Worm (Caenorhabditis elegans) whole organism, L4/young adult: Measurements from ENCODE around the gene cld-1.

Experiments used
- W03F9.2 ChIP-seq: fragments of 150-350 bp; optimal IDR thresholded peaks from 2 replicates; lab custom pipeline; 2014; ENCODE audit warnings: missing biosample characterization, missing genetic modification characterization
- dao-5 ChIP-seq: sonication (generic microtip); optimal IDR thresholded peaks from 2 replicates; lab custom pipeline; 2016; ENCODE audit warnings: missing genotype, missing genetic modification characterization, moderate library complexity, missing compliant biosample characterization
- him-1 ChIP-seq: sonication (generic microtip); optimal IDR thresholded peaks from 2 replicates; lab custom pipeline; 2016; ENCODE audit warnings: missing genotype, missing genetic modification reagents, missing genetic modification characterization, missing compliant biosample characterization

Gene cld-1

ce11 chrIV:12948470-12948869 is 12.4 kb upstream of the cld-1 start, which contains the start of gene F55G11.10:
Gene F55G11.10, plus strand, starts transcription at chrIV:12948770.
- TF ChIP-seq him-1 (tag; lab: Kevin White, UChicago) (no peak), W03F9.2 (no peak), dao-5 (tag; lab: Kevin White, UChicago) (no peak)

DNA sequence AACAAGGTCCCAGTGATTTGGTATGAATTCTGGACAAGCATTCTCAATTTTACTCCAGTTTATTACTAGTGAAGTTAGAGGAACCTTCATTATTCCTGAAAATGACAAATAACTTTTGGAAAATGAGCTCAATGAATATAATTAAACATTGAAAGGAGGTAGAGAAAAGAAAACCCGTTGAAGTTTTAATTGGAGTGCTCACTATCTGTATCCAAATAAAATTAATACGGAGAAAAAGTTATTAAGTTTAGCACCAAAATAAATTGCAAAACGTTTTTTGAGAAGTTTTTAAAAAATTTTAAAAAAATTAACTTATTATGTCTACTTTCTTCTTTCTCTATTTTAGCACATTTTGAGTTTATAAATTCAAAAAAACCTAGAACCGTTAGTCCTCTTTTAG is 10.4 kb upstream of the cld-1 start, which contains the start of gene F55G11.1:
Gene F55G11.1, minus strand, starts transcription at position 101 of the 400 bp plus-strand sequence.
- TF ChIP-seq him-1 (tag; lab: Kevin White, UChicago) (no peak), W03F9.2 (no peak), dao-5 (tag; lab: Kevin White, UChicago) (no peak)

DNA sequence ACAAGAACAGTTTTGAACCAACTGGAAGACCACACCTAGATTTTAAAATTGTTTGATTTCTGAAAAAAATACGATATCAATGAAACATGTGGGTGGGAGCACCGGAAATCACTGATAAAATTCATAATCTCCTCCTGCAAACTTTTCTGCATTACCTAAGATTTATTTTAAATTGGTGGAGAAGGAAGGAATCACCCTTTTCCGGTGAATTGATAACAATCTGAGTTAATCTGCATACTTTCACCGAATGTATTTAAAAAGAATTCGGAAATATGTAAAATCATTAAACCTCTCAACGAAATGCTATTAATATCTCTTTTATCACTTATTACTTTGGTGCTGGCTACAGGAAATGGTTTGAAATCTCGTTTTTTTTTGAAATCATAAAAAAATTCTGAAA is 6.6 kb upstream of the cld-1 start, which contains the start of gene dct-19:
Gene dct-19, plus strand, starts transcription at position 301 of the 400 bp plus-strand sequence.
- TF ChIP-seq him-1 (tag; lab: Kevin White, UChicago) (no peak), W03F9.2 (no peak), dao-5 (tag; lab: Kevin White, UChicago) (no peak)

DNA sequence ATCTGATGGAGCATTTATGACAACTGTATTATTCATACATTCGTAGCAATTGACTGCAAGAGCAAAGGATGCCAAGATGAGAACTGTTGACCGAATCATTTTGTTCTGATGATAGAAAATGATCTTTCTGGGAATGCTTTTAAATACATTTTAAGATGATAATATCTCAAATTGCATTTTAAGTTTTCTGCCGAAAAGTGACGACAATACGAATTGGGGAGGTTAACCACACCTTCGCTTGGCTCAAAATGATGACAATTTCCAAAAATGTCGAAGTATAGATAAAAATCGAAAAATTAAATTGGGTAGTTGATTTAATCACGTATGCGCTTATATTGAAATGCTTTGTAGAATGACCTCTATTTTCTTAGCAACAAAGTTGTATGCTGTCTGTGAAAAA is 5.2 kb upstream of the cld-1 start, which contains the start of gene dod-24:
Gene dod-24, minus strand, starts transcription at position 101 of the 400 bp plus-strand sequence.
- no peak for TF ChIP-seq dao-5 (tag; lab: Kevin White, UChicago)
- no peak for TF ChIP-seq him-1 (tag; lab: Kevin White, UChicago)
- no peak for TF ChIP-seq W03F9.2

DNA sequence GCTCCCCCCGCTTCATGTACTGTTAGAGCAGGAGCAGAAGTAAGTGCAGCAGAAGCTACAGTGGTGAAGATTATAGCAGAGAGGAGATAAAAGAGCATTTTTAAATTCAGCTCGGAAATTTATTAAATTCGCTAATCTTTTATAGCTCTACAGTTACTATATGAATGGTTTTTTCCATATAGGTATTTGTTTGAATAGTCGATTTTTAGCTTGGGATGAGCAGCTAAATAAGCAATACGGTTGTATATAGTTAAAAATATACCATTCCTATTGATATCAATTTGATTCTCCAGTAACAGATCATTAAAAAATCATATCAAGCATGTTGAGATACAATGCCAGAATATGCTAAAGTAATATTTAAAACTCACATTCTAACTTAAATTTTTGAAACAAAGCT is 9.4 kb downstream of the cld-1 start, which contains the start of gene srlf-5:
Gene srlf-5, minus strand, starts transcription at position 101 of the 400 bp plus-strand sequence.
- TF ChIP-seq W03F9.2 (no peak), dao-5 (tag; lab: Kevin White, UChicago) (no peak), him-1 (tag; lab: Kevin White, UChicago) (no peak)

DNA sequence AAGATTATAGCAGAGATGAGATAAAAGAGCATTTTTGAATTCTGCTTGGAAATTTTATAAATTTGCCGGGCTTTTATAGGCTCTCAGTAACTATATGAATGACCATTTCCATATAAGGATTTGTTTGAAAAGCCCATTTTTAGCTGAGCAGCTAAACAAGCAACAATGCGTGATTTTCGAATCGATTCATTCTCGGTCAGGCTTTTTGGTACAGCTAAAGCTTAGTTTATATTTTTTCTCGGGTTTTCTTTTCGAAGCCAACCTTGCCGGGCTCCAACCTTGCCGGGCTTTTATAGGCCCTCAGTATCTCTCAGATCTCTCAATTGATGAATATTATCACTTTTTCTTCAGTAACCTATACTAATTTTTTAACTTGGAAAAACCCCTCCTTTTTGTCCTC is 11.7 kb downstream of the cld-1 start, which contains the start of gene srlf-4:
Gene srlf-4, minus strand, starts transcription at position 101 of the 400 bp plus-strand sequence.
- TF ChIP-seq dao-5 (tag; lab: Kevin White, UChicago) (no peak), W03F9.2 (no peak), him-1 (tag; lab: Kevin White, UChicago) (no peak)

DNA sequence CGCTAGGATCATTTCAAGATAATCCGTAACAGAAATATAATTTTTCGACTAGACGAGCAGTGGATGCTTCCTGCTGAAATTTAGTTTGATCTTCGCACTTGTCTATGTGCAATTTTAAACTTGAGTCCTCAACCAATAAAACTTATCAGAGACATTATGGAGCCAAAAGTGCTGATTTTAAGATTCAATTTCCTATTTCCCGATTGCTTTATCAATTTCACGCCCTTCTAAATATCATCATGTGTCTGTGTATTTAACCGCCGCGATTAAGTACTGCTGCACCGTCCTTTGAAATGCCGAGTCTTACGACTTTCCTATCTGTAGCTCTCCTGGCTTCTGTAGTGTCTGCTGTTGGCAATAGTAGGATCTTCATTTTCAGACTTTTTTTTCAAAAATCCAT is 15.0 kb downstream of the cld-1 start, which contains the start of gene C32H11.4:
Gene C32H11.4, plus strand, starts transcription at position 238 of the 400 bp plus-strand sequence.
- TF ChIP-seq W03F9.2 (no peak), him-1 (tag; lab: Kevin White, UChicago) (no peak), dao-5 (tag; lab: Kevin White, UChicago) (no peak)

ce11 chrIV:12920553-12920952 is 15.5 kb downstream of the cld-1 start:
- TF ChIP-seq W03F9.2 = no peak
- TF ChIP-seq dao-5 (tag; lab: Kevin White, UChicago) = no peak
- TF ChIP-seq him-1 (tag; lab: Kevin White, UChicago) = no peak

DNA sequence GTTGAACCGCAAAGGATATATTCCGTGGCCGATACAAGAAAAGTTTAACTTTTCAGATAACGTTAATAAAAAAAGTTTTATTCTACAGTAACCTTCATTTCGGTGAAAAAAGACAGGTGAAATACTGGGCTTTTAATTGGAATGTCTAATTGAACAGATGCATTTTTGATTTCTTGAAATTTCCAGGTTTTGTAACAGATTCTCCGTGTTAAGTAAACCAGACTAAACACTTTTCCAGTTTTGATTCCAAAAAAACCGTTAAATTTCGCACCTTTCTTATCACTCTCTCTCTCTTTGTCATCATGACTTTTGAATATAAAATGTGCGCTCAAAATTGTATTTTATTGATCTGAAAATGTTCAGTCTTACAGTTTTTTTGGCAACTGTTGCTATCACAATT is 17.8 kb downstream of the cld-1 start, which contains the start of gene C32H11.3:
Gene C32H11.3, plus strand, starts transcription at position 301 of the 400 bp plus-strand sequence.
- TF ChIP-seq dao-5 (tag; lab: Kevin White, UChicago) (no peak), W03F9.2 (no peak), him-1 (tag; lab: Kevin White, UChicago) (no peak)

DNA sequence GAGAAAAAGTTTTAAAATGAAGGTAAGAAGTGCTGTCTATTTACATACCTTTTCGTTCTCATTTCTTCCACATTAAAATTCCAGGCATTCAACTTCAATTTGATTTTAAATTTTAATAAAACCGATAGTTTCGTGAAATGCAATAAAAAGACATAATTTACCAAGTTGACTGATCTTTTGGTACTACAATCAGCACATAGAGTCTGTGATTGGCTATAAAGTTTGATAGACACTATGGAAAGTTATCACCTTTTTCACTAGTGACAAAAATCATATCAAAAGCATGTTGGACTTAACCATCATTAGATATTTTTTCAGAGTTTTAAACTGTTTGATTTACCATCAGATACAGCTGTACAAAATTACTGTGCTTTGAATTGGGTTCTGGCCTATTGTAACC is 20.6 kb downstream of the cld-1 start, which contains the start of gene srz-15:
Gene srz-15, plus strand, starts transcription at position 301 of the 400 bp plus-strand sequence.
- TF ChIP-seq W03F9.2 (no peak), him-1 (tag; lab: Kevin White, UChicago) (no peak)

- no peak for TF ChIP-seq dao-5 (tag; lab: Kevin White, UChicago)
- no peak for TF ChIP-seq him-1 (tag; lab: Kevin White, UChicago)
- no peak for TF ChIP-seq W03F9.2
Observed at ce11 chrIV:12914532-12915019, 21.5 kb downstream of the cld-1 start, which contains the start of gene irg-6. Gene irg-6, minus strand, starts transcription at chrIV:12914969.

ce11 chrIV:12911990-12912389 is 24.1 kb downstream of the cld-1 start, which contains the start of gene K08D8.5:
Gene K08D8.5, minus strand, starts transcription at chrIV:12912129.
- TF ChIP-seq dao-5 (tag; lab: Kevin White, UChicago) = no peak
- TF ChIP-seq him-1 (tag; lab: Kevin White, UChicago) = no peak
- no peak for TF ChIP-seq W03F9.2

DNA sequence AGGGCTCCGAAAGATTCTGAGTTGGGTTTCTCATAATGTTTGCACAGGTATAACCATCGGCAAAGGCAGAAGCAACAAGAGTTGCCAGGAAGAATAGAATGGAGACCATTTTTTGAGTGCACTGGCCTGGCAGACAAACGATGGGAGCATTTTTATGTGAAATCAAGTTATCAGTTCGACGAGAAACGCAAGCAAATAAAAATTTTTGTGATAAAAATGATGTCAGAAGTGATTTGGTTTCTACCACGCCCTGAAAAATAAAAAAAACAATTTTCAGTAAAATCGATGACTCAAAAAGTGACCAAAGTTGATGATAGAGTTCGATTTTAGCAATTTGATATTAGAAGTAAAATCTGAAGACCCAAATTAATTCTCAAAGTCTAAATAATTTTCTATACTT is 26.2 kb downstream of the cld-1 start, which contains the start of gene K08D8.4:
Gene K08D8.4, minus strand, starts transcription at position 128 of the 400 bp plus-strand sequence.
- no peak for TF ChIP-seq W03F9.2
- TF ChIP-seq him-1 (tag; lab: Kevin White, UChicago) = no peak
- no peak for TF ChIP-seq dao-5 (tag; lab: Kevin White, UChicago)

DNA sequence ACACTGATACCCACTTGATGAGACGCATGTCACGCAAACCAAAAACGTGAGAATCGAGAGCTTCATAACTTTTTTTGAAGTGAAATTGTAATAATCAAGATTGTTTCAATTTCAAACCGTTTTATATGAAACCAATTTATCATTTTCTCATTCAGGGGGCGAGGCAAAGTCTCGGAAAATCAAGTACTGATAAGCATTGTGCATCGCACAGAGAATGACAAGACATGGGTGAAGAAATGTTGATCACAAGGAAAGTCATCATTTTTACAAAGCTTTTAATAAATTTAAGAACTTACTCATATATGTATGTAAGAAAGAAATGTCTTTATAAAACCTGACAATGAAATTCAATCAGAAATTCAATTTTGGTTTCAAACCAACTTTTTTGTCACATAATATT is 29.5 kb downstream of the cld-1 start, which contains the start of gene K08D8.3:
Gene K08D8.3, minus strand, starts transcription at position 131 of the 400 bp plus-strand sequence.
- TF ChIP-seq dao-5 (tag; lab: Kevin White, UChicago) (no peak), him-1 (tag; lab: Kevin White, UChicago) (no peak), W03F9.2 (no peak)
